Worm (Caenorhabditis elegans) whole organism, L4 larva: ENCODE data around the gene sre-47.

ENCODE experiments used
- D1046.2 ChIP-seq: fragments of 200-800 bp; sonication (Bioruptor generic); IDR thresholded peaks from 2 replicates; pipeline ENCODE4 v1.3.6; 2022; ENCODE audit warnings: missing genetic modification characterization, missing compliant biosample characterization
- F10B5.3 ChIP-seq: sonication (generic microtip); optimal IDR thresholded peaks from 2 replicates; lab custom pipeline; 2016; ENCODE audit warnings: mild to moderate bottlenecking, missing genetic modification characterization, missing compliant biosample characterization
- F49E8.2 ChIP-seq: sonication (generic microtip); optimal IDR thresholded peaks from 2 replicates; lab custom pipeline; 2016; ENCODE audit warnings: missing compliant biosample characterization, mild to moderate bottlenecking, missing genetic modification characterization, borderline replicate concordance
- T26A8.4 ChIP-seq: fragments of 200-800 bp; sonication (Bioruptor generic); IDR thresholded peaks from 2 replicates; pipeline ENCODE4 v1.3.6; 2022; ENCODE audit warnings: missing genetic modification characterization, missing compliant biosample characterization
- Y105C5A.15 ChIP-seq: fragments of 200-800 bp; sonication (Bioruptor generic); IDR thresholded peaks from 2 replicates; pipeline ENCODE4 v1.3.6; 2022; ENCODE audit warnings: missing genetic modification characterization, missing compliant biosample characterization
- aly-2 ChIP-seq: sonication (generic microtip); optimal IDR thresholded peaks from 2 replicates; lab custom pipeline; 2018; ENCODE audit warnings: missing biosample characterization, missing genetic modification characterization
- ama-1 ChIP-seq: fragments of 150-350 bp; optimal IDR thresholded peaks from 2 replicates; lab custom pipeline; 2014; ENCODE audit warnings: inconsistent platforms, mixed read lengths
- ceh-20 ChIP-seq: fragments of 200-800 bp; sonication (Bioruptor generic); IDR thresholded peaks from 2 replicates; pipeline ENCODE4 v1.3.6; 2022; ENCODE audit warnings: missing genetic modification reagents, missing genetic modification characterization, missing compliant biosample characterization
- ceh-32 ChIP-seq: sonication (generic microtip); optimal IDR thresholded peaks from 2 replicates; lab custom pipeline; 2016; ENCODE audit warnings: mild to moderate bottlenecking, missing genetic modification characterization, missing compliant biosample characterization; ENCODE audit not compliant: poor library complexity
- ceh-62 ChIP-seq: sonication (generic microtip); optimal IDR thresholded peaks from 2 replicates; lab custom pipeline; 2017; ENCODE audit warnings: missing biosample characterization, missing genetic modification characterization
- ceh-82 ChIP-seq: sonication (generic microtip); optimal IDR thresholded peaks from 2 replicates; lab custom pipeline; 2017; ENCODE audit warnings: missing biosample characterization, missing genetic modification characterization
- ctbp-1 ChIP-seq: fragments of 200-800 bp; sonication (Bioruptor generic); IDR thresholded peaks from 2 replicates; pipeline ENCODE4 v1.3.6; 2022; ENCODE audit warnings: missing genetic modification reagents, missing genetic modification characterization, missing compliant biosample characterization
- daf-12 ChIP-seq: fragments of 150-350 bp; optimal IDR thresholded peaks from 2 replicates; lab custom pipeline; 2014; ENCODE audit warnings: missing biosample characterization, missing genetic modification reagents, missing genetic modification characterization
- daf-16 ChIP-seq, 3 experiments: sonication (generic microtip); optimal IDR thresholded peaks; 2 replicates each; lab custom pipeline; 2016 to 2017; ENCODE audit warnings: missing genetic modification characterization in 3 of 3, missing genetic modification reagents in 3 of 3, mild to moderate bottlenecking in 2 of 3, missing compliant biosample characterization in 2 of 3, missing biosample characterization in 1 of 3, moderate library complexity in 1 of 3
- daf-19 ChIP-seq: fragments of 200-800 bp; sonication (Bioruptor generic); conservative IDR thresholded peaks from 2 replicates; pipeline ENCODE4 v1.3.6; 2022; ENCODE audit warnings: missing genetic modification characterization, missing compliant biosample characterization
- dpl-1 ChIP-seq: fragments of 150-350 bp; optimal IDR thresholded peaks from 2 replicates; lab custom pipeline; 2014; ENCODE audit warnings: missing biosample characterization, missing genetic modification reagents, missing genetic modification characterization
- fkh-10 ChIP-seq: fragments of 150-350 bp; optimal IDR thresholded peaks from 2 replicates; lab custom pipeline; 2014; ENCODE audit warnings: missing biosample characterization, missing genetic modification reagents, missing genetic modification characterization
- fos-1 ChIP-seq: fragments of 150-350 bp; optimal IDR thresholded peaks from 2 replicates; lab custom pipeline; 2014; ENCODE audit warnings: missing biosample characterization, missing genetic modification characterization
- hlh-11 ChIP-seq: fragments of 200-800 bp; sonication (Bioruptor generic); optimal IDR thresholded peaks from 2 replicates; lab custom pipeline; 2018; ENCODE audit warnings: mild to moderate bottlenecking, missing genetic modification characterization, missing compliant biosample characterization
- hmg-1.1 ChIP-seq: fragments of 200-800 bp; sonication (Bioruptor generic); IDR thresholded peaks from 2 replicates; pipeline ENCODE4 v1.3.6; 2022; ENCODE audit warnings: missing genetic modification reagents, missing genetic modification characterization, missing compliant biosample characterization
- jun-1 ChIP-seq: fragments of 150-350 bp; optimal IDR thresholded peaks from 2 replicates; lab custom pipeline; 2014; ENCODE audit warnings: missing biosample characterization, missing genetic modification reagents, missing genetic modification characterization
- lin-1 ChIP-seq: fragments of 200-800 bp; sonication (Bioruptor generic); IDR thresholded peaks from 2 replicates; pipeline ENCODE4 v1.3.6; 2022; ENCODE audit warnings: missing genetic modification reagents, missing genetic modification characterization, missing compliant biosample characterization
- lin-29 ChIP-seq: fragments of 200-800 bp; sonication (Bioruptor generic); IDR thresholded peaks from 2 replicates; pipeline ENCODE4 v1.3.6; 2022; ENCODE audit warnings: missing genetic modification reagents, missing genetic modification characterization, missing compliant biosample characterization
- lir-3 ChIP-seq: sonication (generic microtip); optimal IDR thresholded peaks from 2 replicates; lab custom pipeline; 2016; ENCODE audit warnings: mild to moderate bottlenecking, missing genetic modification characterization, missing compliant biosample characterization
- mdl-1 ChIP-seq, 2 experiments: fragments of 150-350 bp in 1 of 2; sonication (generic microtip) in 1 of 2; optimal IDR thresholded peaks; 2 replicates each; lab custom pipeline; 2014 to 2017; ENCODE audit warnings: missing biosample characterization in 2 of 2, missing genetic modification characterization in 2 of 2
- mep-1 ChIP-seq: fragments of 150-350 bp; sonication (generic microtip); optimal IDR thresholded peaks from 3 replicates; lab custom pipeline; 2014; ENCODE audit warnings: missing biosample characterization, missing genetic modification characterization
- mxl-2 ChIP-seq: fragments of 200-800 bp; sonication (Bioruptor generic); conservative IDR thresholded peaks from 2 replicates; pipeline ENCODE4 v1.3.6; 2022; ENCODE audit warnings: missing genetic modification reagents, missing genetic modification characterization, missing compliant biosample characterization
- nhr-111 ChIP-seq: fragments of 200-800 bp; sonication (Bioruptor generic); optimal IDR thresholded peaks from 2 replicates; lab custom pipeline; 2018; ENCODE audit warnings: mild to moderate bottlenecking, missing genetic modification characterization, missing compliant biosample characterization
- nhr-25 ChIP-seq: sonication (generic microtip); optimal IDR thresholded peaks from 2 replicates; lab custom pipeline; 2017; ENCODE audit warnings: missing genetic modification characterization, mild to moderate bottlenecking, missing compliant biosample characterization, antibody characterized with exemption, moderate library complexity, borderline replicate concordance; ENCODE audit not compliant: insufficient read depth
- nhr-41 ChIP-seq: fragments of 200-800 bp; sonication (Bioruptor generic); IDR thresholded peaks from 2 replicates; pipeline ENCODE4 v1.3.6; 2022; ENCODE audit warnings: missing genetic modification reagents, missing genetic modification characterization, missing compliant biosample characterization
- nhr-48 ChIP-seq: sonication (generic microtip); optimal IDR thresholded peaks from 2 replicates; lab custom pipeline; 2016; ENCODE audit warnings: mild to moderate bottlenecking, missing genetic modification characterization, missing compliant biosample characterization
- php-3 ChIP-seq: fragments of 200-800 bp; sonication (Bioruptor generic); IDR thresholded peaks from 2 replicates; pipeline ENCODE4 v1.3.6; 2022; ENCODE audit warnings: missing genetic modification reagents, missing genetic modification characterization, missing compliant biosample characterization
- pqm-1 ChIP-seq: sonication (generic microtip); optimal IDR thresholded peaks from 2 replicates; lab custom pipeline; 2017; ENCODE audit warnings: missing biosample characterization, missing genetic modification characterization
- saeg-2 ChIP-seq: fragments of 200-800 bp; sonication (Bioruptor generic); IDR thresholded peaks from 2 replicates; pipeline ENCODE4 v1.3.6; 2022; ENCODE audit warnings: missing genetic modification reagents, missing genetic modification characterization, missing compliant biosample characterization
- set-16 ChIP-seq: fragments of 200-800 bp; sonication (Bioruptor generic); IDR thresholded peaks from 2 replicates; pipeline ENCODE4 v1.3.6; 2022; ENCODE audit warnings: missing genetic modification reagents, missing genetic modification characterization, missing compliant biosample characterization
- snpc-1.2 ChIP-seq: fragments of 200-800 bp; sonication (Bioruptor generic); IDR thresholded peaks from 2 replicates; pipeline ENCODE4 v1.3.6; 2022; ENCODE audit warnings: missing genetic modification reagents, missing genetic modification characterization, missing compliant biosample characterization
- tag-97 ChIP-seq: fragments of 200-800 bp; sonication (Bioruptor generic); IDR thresholded peaks from 2 replicates; pipeline ENCODE4 v1.3.6; 2022; ENCODE audit warnings: missing genetic modification characterization, missing compliant biosample characterization
- tra-1 ChIP-seq: fragments of 200-800 bp; sonication (Bioruptor generic); IDR thresholded peaks from 2 replicates; pipeline ENCODE4 v1.3.6; 2022; ENCODE audit warnings: missing genetic modification reagents, missing genetic modification characterization, missing compliant biosample characterization
- zfp-2 ChIP-seq: sonication (generic microtip); optimal IDR thresholded peaks from 2 replicates; lab custom pipeline; 2016; ENCODE audit warnings: mild to moderate bottlenecking, missing genetic modification characterization, missing compliant biosample characterization
- ztf-11 ChIP-seq: fragments of 150-350 bp; optimal IDR thresholded peaks from 2 replicates; lab custom pipeline; 2014; ENCODE audit warnings: missing biosample characterization, missing genetic modification characterization

sre-47 gene

DNA sequence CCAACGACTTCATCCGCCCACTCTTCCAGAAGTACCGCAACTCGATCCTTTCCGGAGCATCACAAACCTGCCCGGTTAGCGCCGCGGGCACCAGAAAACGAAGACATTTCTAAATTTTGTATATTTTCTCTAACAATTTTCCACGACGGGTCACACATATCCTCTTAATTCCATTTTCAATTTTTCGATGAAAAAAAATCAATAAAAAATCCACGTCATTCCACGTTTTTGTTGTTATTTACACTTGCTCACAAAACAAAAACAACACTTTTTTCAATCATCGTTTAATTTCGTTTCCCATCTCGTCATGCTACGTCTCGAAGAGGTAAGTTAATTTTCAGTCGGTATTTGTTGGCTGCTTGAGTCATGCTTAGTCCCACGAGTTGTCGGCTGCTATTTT is 23.9 kb upstream of the sre-47 start, which contains the start of gene F01D5.7:
F01D5.7 (plus strand) TSS at position 301 of the 400 bp plus-strand sequence.
- no peak for TF ChIP-seq zfp-2 (tag; lab: Kevin White, UChicago)
- TF ChIP-seq ztf-11 (tag; lab: Kevin White, UChicago) = no peak
- TF ChIP-seq ceh-32 = no peak
- no peak for TF ChIP-seq D1046.2
- no peak for TF ChIP-seq php-3 (GFP tag; lab: Robert Waterston, UW)
- no peak for TF ChIP-seq ceh-20 (GFP tag; lab: Robert Waterston, UW)
- no peak for TF ChIP-seq nhr-41 (GFP tag; lab: Robert Waterston, UW)
- TF ChIP-seq mep-1 (tag; lab: Kevin White, UChicago) = no peak
- TF ChIP-seq daf-12 (tag; lab: Kevin White, UChicago) = no peak

DNA sequence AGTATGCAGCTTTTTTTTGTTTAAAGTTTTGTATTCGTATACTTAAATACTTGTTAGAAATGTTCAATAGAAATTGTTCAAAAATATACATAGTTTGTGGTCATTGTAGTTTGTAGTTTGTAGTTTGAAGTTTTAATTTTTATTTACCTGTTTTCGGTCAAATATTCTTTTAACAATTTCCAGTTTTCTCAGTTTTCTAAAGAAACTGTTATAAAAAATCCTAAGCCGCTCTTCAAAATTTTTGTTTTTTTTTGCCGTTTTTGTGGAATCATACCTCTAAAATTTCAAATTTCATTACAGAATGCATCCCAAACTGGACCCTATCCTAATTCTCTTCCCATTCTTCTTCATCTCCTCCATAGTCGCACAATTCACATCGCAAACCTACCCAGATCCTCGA is 21.8 kb upstream of the sre-47 start, which contains the start of gene F01D5.6:
F01D5.6 (plus strand) TSS at position 301 of the 400 bp plus-strand sequence.
- no peak for TF ChIP-seq saeg-2 (GFP tag; lab: Robert Waterston, UW)
- no peak for TF ChIP-seq nhr-25
- no peak for TF ChIP-seq jun-1 (tag; lab: Kevin White, UChicago)
- no peak for TF ChIP-seq daf-16 (GFP tag; optimal IDR thresholded peaks at IDR 0.05; lab: Kevin White, UChicago)
- no peak for TF ChIP-seq daf-16 (tag; optimal IDR thresholded peaks at IDR 0.05; lab: Kevin White, UChicago)
- no peak for TF ChIP-seq lir-3 (tag; lab: Kevin White, UChicago)
- TF ChIP-seq set-16 = no peak
- no peak for TF ChIP-seq mxl-2 (GFP tag; lab: Robert Waterston, UW)
- no peak for TF ChIP-seq F10B5.3
- TF ChIP-seq mdl-1 (tag; optimal IDR thresholded peaks at IDR 0.05; lab: Kevin White, UChicago) = no peak
- no peak for TF ChIP-seq tra-1 (GFP tag; lab: Robert Waterston, UW)
- no peak for TF ChIP-seq ceh-32
- TF ChIP-seq ceh-82 = no peak
- TF ChIP-seq ctbp-1 (GFP tag; lab: Robert Waterston, UW) = no peak
- no peak for TF ChIP-seq nhr-48 (tag; lab: Kevin White, UChicago)
- no peak for TF ChIP-seq fkh-10 (GFP tag; lab: Kevin White, UChicago)
- no peak for TF ChIP-seq dpl-1 (GFP tag; lab: Kevin White, UChicago)
- no peak for TF ChIP-seq lin-29

DNA sequence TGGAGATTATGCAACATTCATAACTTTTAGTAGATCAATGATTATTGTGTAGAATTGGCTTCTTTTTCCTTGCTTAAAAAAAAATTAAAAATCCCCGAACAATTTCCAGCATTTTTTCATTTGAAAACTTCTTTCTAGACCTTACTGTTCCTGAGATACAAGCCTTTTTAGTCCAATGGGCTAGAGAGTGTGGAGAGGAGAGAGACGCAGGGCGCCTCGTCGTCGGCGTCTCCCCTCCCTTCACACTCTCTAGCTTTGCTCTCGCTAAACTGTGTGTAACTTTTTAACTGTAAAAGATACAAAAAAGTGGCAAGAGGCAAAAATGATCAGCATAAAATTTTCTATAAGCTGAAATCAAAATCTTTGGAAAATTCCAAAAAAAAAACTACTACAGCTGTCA is 20.7 kb upstream of the sre-47 start:
- no peak for TF ChIP-seq aly-2 (tag; lab: Kevin White, UChicago)
- TF ChIP-seq daf-19 (GFP tag; lab: Robert Waterston, UW) = no peak
- TF ChIP-seq nhr-111 (GFP tag; lab: Kevin White, UChicago) = no peak
- no peak for TF ChIP-seq Y105C5A.15
- no peak for TF ChIP-seq fos-1 (tag; lab: Kevin White, UChicago)
- no peak for TF ChIP-seq snpc-1.2 (GFP tag; lab: Robert Waterston, UW)
- TF ChIP-seq hmg-1.1 (GFP tag; lab: Robert Waterston, UW) = no peak
- no peak for TF ChIP-seq T26A8.4 (GFP tag; lab: Robert Waterston, UW)
- no peak for TF ChIP-seq tag-97 (GFP tag; lab: Robert Waterston, UW)
- no peak for TF ChIP-seq hlh-11 (tag; lab: Kevin White, UChicago)
- no peak for TF ChIP-seq ceh-62 (tag; lab: Kevin White, UChicago)
- TF ChIP-seq lin-1 (GFP tag; lab: Robert Waterston, UW) = no peak
- no peak for TF ChIP-seq pqm-1 (tag; lab: Kevin White, UChicago)
- no peak for TF ChIP-seq F49E8.2 (tag; lab: Kevin White, UChicago)
- TF ChIP-seq ama-1 (lab: Kevin White, UChicago) = no peak
